Worm (Caenorhabditis elegans): ENCODE data around the gene aat-8.
A peak's percentile ranks its signal among the peaks of the same experiment; 100 is the strongest.

Gene aat-8

DNA sequence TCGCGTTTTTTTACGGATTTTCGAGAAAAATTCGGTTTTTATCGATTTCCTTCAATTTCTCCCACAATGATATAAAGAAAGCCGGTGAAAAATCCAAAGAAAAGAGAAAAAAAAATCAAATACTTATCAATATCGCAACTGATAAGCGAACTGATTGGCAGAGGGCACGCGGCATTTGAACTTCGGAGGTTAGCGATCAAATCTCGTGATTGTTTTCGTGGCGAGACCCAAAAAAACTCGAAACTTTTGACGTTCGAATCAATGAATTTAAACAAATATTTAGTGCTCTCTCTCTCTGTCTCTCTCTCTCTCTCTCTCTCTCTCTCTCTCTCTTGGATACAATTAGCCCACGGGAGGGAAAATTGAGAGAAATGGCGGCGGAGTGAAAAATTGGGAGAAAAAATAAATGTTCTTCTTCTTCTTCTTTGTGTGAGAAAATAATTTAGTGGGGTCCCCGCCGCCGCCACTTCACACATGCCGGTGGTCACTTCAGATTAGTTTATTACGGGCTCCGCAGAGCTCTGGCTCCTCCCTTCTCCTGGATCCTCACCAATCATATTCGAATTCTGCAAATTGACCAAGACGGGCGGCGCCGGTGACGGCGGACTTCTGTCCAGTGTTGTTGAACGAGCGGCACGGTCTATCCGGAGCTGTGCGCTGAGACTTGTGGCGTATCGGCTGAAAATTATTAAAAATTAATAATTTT, 50.1 kb downstream of the aat-8 start:
- TF ChIP-seq ceh-82 (tag; optimal IDR thresholded peaks at IDR 0.05) (no peak), sma-9 (GFP tag; optimal IDR thresholded peaks at IDR 0.05) (peak; percentile 59), sma-9 (tag; optimal IDR thresholded peaks at IDR 0.05) (no peak), fos-1 (tag; optimal IDR thresholded peaks at IDR 0.05) (peak; percentile 21), mdl-1 (tag; optimal IDR thresholded peaks at IDR 0.05) (no peak), unc-62 (GFP tag; optimal IDR thresholded peaks at IDR 0.05) (no peak), ztf-11 (tag; optimal IDR thresholded peaks at IDR 0.05) (no peak), nhr-23 (tag; optimal IDR thresholded peaks at IDR 0.05) (no peak), aly-2 (tag; optimal IDR thresholded peaks at IDR 0.05) (no peak), ceh-16 (tag; optimal IDR thresholded peaks at IDR 0.05) (no peak), unc-55 (GFP tag; optimal IDR thresholded peaks at IDR 0.05) (no peak), nhr-237 (tag; optimal IDR thresholded peaks at IDR 0.05) (no peak), R02D3.7 (tag; optimal IDR thresholded peaks at IDR 0.05) (no peak), nhr-25 (tag; optimal IDR thresholded peaks at IDR 0.05) (no peak), blmp-1 (tag; optimal IDR thresholded peaks at IDR 0.05; ENCODE audit: insufficient read depth) (no peak), F13H6.1 (tag; optimal IDR thresholded peaks at IDR 0.05) (no peak), peb-1 (tag; optimal IDR thresholded peaks at IDR 0.05) (no peak), nhr-129 (tag; optimal IDR thresholded peaks at IDR 0.05) (no peak), unc-39 (tag; optimal IDR thresholded peaks at IDR 0.05) (no peak), C34F6.9 (tag; optimal IDR thresholded peaks at IDR 0.05) (peak; percentile 12), egl-27 (tag; optimal IDR thresholded peaks at IDR 0.05) (no peak), ztf-1 (GFP tag; conservative IDR thresholded peaks at IDR 0.05) (no peak), elt-1 (tag; optimal IDR thresholded peaks at IDR 0.05) (no peak), nhr-21 (tag; optimal IDR thresholded peaks at IDR 0.05) (no peak), zag-1 (tag; optimal IDR thresholded peaks at IDR 0.05) (no peak), lin-11 (tag; optimal IDR thresholded peaks at IDR 0.05) (no peak), nhr-77 (tag; optimal IDR thresholded peaks at IDR 0.05) (no peak), ama-1 (optimal IDR thresholded peaks at IDR 0.05) (no peak), mbf-1 (tag; optimal IDR thresholded peaks at IDR 0.05) (no peak), nhr-12 (tag; optimal IDR thresholded peaks at IDR 0.05) (no peak), crh-2 (tag; optimal IDR thresholded peaks at IDR 0.05) (peak; percentile 20), lin-39 (tag; optimal IDR thresholded peaks at IDR 0.05) (no peak), mab-5 (tag; optimal IDR thresholded peaks at IDR 0.05) (no peak), lin-13 (GFP tag; optimal IDR thresholded peaks at IDR 0.05) (no peak), ZK546.5 (tag; optimal IDR thresholded peaks at IDR 0.05) (no peak), elt-3 (tag; optimal IDR thresholded peaks at IDR 0.05) (no peak), ztf-4 (tag; optimal IDR thresholded peaks at IDR 0.05) (no peak), snpc-4 (tag; optimal IDR thresholded peaks at IDR 0.05) (no peak), nhr-11 (tag; optimal IDR thresholded peaks at IDR 0.05) (no peak), sma-3 (GFP tag; optimal IDR thresholded peaks at IDR 0.05) (no peak), nhr-6 (tag; optimal IDR thresholded peaks at IDR 0.05) (no peak), Y55F3AM.14 (GFP tag; optimal IDR thresholded peaks at IDR 0.05) (no peak), lsy-2 (tag; optimal IDR thresholded peaks at IDR 0.05) (no peak), skn-1 (tag; optimal IDR thresholded peaks at IDR 0.05) (no peak), gmeb-1 (tag; optimal IDR thresholded peaks at IDR 0.05) (peak; percentile 27), sem-4 (tag; optimal IDR thresholded peaks at IDR 0.05) (no peak)

DNA sequence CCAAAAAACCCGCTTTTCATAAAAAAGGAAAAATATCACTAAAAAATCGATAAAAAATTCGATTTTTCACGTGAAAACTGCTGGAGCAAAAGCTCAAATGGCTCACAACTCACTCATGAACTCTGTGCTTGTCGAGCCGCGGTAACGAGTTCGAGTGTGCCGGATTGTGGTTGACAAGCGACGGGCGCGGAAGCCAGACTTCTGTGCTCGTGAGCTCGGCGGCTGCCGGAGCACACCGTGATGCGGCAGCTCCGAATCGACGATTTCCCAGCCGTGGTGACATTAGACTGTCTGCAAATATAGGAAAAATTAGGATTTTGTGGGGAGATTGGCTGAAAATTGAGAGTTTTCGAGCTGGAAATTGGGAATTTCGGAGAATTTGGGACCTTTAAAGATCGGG, 52.0 kb downstream of the aat-8 start:
- TF ChIP-seq F13H6.1 (tag; optimal IDR thresholded peaks at IDR 0.05) (no peak), skn-1 (tag; optimal IDR thresholded peaks at IDR 0.05) (no peak), alr-1 (tag; optimal IDR thresholded peaks at IDR 0.05) (no peak), mbf-1 (tag; optimal IDR thresholded peaks at IDR 0.05) (no peak), ceh-82 (tag; optimal IDR thresholded peaks at IDR 0.05) (no peak), crh-2 (tag; optimal IDR thresholded peaks at IDR 0.05) (no peak), nhr-6 (tag; optimal IDR thresholded peaks at IDR 0.05) (no peak), sma-9 (GFP tag; optimal IDR thresholded peaks at IDR 0.05) (no peak), sma-9 (tag; optimal IDR thresholded peaks at IDR 0.05) (no peak), aly-2 (tag; optimal IDR thresholded peaks at IDR 0.05) (no peak), nhr-237 (tag; optimal IDR thresholded peaks at IDR 0.05) (no peak), peb-1 (tag; optimal IDR thresholded peaks at IDR 0.05) (no peak), nhr-23 (tag; optimal IDR thresholded peaks at IDR 0.05) (no peak), ama-1 (optimal IDR thresholded peaks at IDR 0.05) (no peak), nhr-25 (tag; optimal IDR thresholded peaks at IDR 0.05) (no peak), lin-11 (tag; optimal IDR thresholded peaks at IDR 0.05) (no peak), unc-55 (GFP tag; optimal IDR thresholded peaks at IDR 0.05) (no peak), R02D3.7 (tag; optimal IDR thresholded peaks at IDR 0.05) (no peak)
